Worm (Caenorhabditis elegans) whole organism, L4 larva: Measurements from ENCODE around the gene fis-2.

Experiments
- D1046.2 ChIP-seq: fragments of 200-800 bp; sonication (Bioruptor generic); IDR thresholded peaks from 2 replicates; pipeline ENCODE4 v1.3.6; 2022; ENCODE audit warnings: missing genetic modification characterization, missing compliant biosample characterization
- aly-2 ChIP-seq: sonication (generic microtip); optimal IDR thresholded peaks from 2 replicates; lab custom pipeline; 2018; ENCODE audit warnings: missing biosample characterization, missing genetic modification characterization
- daf-19 ChIP-seq: fragments of 200-800 bp; sonication (Bioruptor generic); conservative IDR thresholded peaks from 2 replicates; pipeline ENCODE4 v1.3.6; 2022; ENCODE audit warnings: missing genetic modification characterization, missing compliant biosample characterization
- jun-1 ChIP-seq: fragments of 150-350 bp; optimal IDR thresholded peaks from 2 replicates; lab custom pipeline; 2014; ENCODE audit warnings: missing biosample characterization, missing genetic modification reagents, missing genetic modification characterization
- lin-39 ChIP-seq: fragments of 150-350 bp; optimal IDR thresholded peaks from 2 replicates; lab custom pipeline; 2014; ENCODE audit warnings: missing biosample characterization, missing genetic modification reagents, missing genetic modification characterization
- lsy-2 ChIP-seq, 2 experiments: fragments of 150-350 bp in 1 of 2; sonication (generic microtip) in 1 of 2; optimal IDR thresholded peaks; 2 replicates each; lab custom pipeline; 2014 to 2017; ENCODE audit warnings: missing biosample characterization in 2 of 2, missing genetic modification characterization in 2 of 2
- mep-1 ChIP-seq: fragments of 150-350 bp; sonication (generic microtip); optimal IDR thresholded peaks from 3 replicates; lab custom pipeline; 2014; ENCODE audit warnings: missing biosample characterization, missing genetic modification characterization
- nhr-10 ChIP-seq: fragments of 150-350 bp; optimal IDR thresholded peaks from 2 replicates; lab custom pipeline; 2014; ENCODE audit warnings: missing biosample characterization, missing genetic modification characterization
- nhr-11 ChIP-seq: fragments of 150-350 bp; optimal IDR thresholded peaks from 2 replicates; lab custom pipeline; 2014; ENCODE audit warnings: missing biosample characterization, missing genetic modification characterization
- skn-1 ChIP-seq: fragments of 150-350 bp; optimal IDR thresholded peaks from 2 replicates; lab custom pipeline; 2014; ENCODE audit warnings: missing biosample characterization, missing genetic modification characterization
- snpc-4 ChIP-seq: fragments of 150-350 bp; optimal IDR thresholded peaks from 2 replicates; lab custom pipeline; 2014; ENCODE audit warnings: missing biosample characterization, missing genetic modification characterization
- unc-130 ChIP-seq: sonication (generic microtip); optimal IDR thresholded peaks from 2 replicates; lab custom pipeline; 2016; ENCODE audit warnings: missing genetic modification reagents, missing genetic modification characterization, missing compliant biosample characterization
- unc-62 ChIP-seq, 3 experiments: fragments of 150-350 bp in 1 of 3; sonication (generic microtip); optimal IDR thresholded peaks in 2 of 3; peaks in 1 of 3; 1 replicate in 1 of 3; 2 replicates in 2 of 3; lab custom pipeline; 2014 to 2017; ENCODE audit warnings: missing biosample characterization in 3 of 3, missing genetic modification characterization in 3 of 3, missing genetic modification reagents in 3 of 3, missing genotype in 1 of 3
- zag-1 ChIP-seq: fragments of 150-350 bp; optimal IDR thresholded peaks from 2 replicates; lab custom pipeline; 2014; ENCODE audit warnings: missing biosample characterization, missing genetic modification characterization

ce11 chrX:8274869-8275268, 10.2 kb downstream of the fis-2 start, which contains the start of gene ksr-1:
- TF ChIP-seq zag-1 (tag; lab: Kevin White, UChicago) (no peak), mep-1 (tag; lab: Kevin White, UChicago) (no peak), skn-1 (tag; lab: Kevin White, UChicago) (no peak), nhr-10 (no peak), nhr-11 (tag; lab: Kevin White, UChicago) (no peak), unc-62 (GFP tag; optimal IDR thresholded peaks at IDR 0.05 in 1 of 2; lab: Kevin White, UChicago) (no peak), unc-62 (tag; optimal IDR thresholded peaks at IDR 0.05; lab: Kevin White, UChicago) (no peak), lsy-2 (tag; optimal IDR thresholded peaks at IDR 0.05; lab: Kevin White, UChicago) (no peak), aly-2 (tag; lab: Kevin White, UChicago) (no peak), snpc-4 (tag; lab: Kevin White, UChicago) (no peak), daf-19 (GFP tag; lab: Robert Waterston, UW) (no peak), lin-39 (tag; lab: Kevin White, UChicago) (no peak), unc-130 (GFP tag; lab: Kevin White, UChicago) (no peak), jun-1 (no peak), D1046.2 (GFP tag; lab: Robert Waterston, UW) (no peak)
